Worm (Caenorhabditis elegans) whole organism, late embryonic: Measurements from ENCODE around the gene nspb-7.
A peak's percentile ranks its signal among the peaks of the same experiment; 100 is the strongest.

Experiments
- ama-1 ChIP-seq: fragments of 150-350 bp; optimal IDR thresholded peaks from 2 replicates; lab custom pipeline; 2014
- elt-2 ChIP-seq: sonication (generic microtip); optimal IDR thresholded peaks from 2 replicates; lab custom pipeline; 2016; ENCODE audit warnings: missing genetic modification reagents, missing genetic modification characterization, missing compliant biosample characterization
- ets-4 ChIP-seq: sonication (generic microtip); optimal IDR thresholded peaks from 2 replicates; lab custom pipeline; 2016; ENCODE audit warnings: missing genetic modification characterization, missing compliant biosample characterization
- fkh-10 ChIP-seq: fragments of 150-350 bp; optimal IDR thresholded peaks from 2 replicates; lab custom pipeline; 2014; ENCODE audit warnings: missing biosample characterization, missing genetic modification reagents, missing genetic modification characterization
- lin-11 ChIP-seq: fragments of 200-800 bp; sonication (Bioruptor generic); optimal IDR thresholded peaks from 2 replicates; lab custom pipeline; 2018; ENCODE audit warnings: mild to moderate bottlenecking, missing genetic modification characterization, missing compliant biosample characterization
- nfya-1 ChIP-seq: sonication (generic microtip); optimal IDR thresholded peaks from 2 replicates; lab custom pipeline; 2017; ENCODE audit warnings: missing genetic modification characterization, mild to moderate bottlenecking, missing compliant biosample characterization, antibody characterized with exemption, moderate library complexity
- nhr-11 ChIP-seq: fragments of 150-350 bp; optimal IDR thresholded peaks from 2 replicates; lab custom pipeline; 2014; ENCODE audit warnings: missing biosample characterization, missing genetic modification characterization
- rnt-1 ChIP-seq: sonication (generic microtip); optimal IDR thresholded peaks from 2 replicates; lab custom pipeline; 2016; ENCODE audit warnings: missing genetic modification characterization, missing compliant biosample characterization
- sox-4 ChIP-seq: sonication (generic microtip); optimal IDR thresholded peaks from 2 replicates; lab custom pipeline; 2017; ENCODE audit warnings: mild to moderate bottlenecking, missing genetic modification characterization, inconsistent platforms, missing compliant biosample characterization

DNA sequence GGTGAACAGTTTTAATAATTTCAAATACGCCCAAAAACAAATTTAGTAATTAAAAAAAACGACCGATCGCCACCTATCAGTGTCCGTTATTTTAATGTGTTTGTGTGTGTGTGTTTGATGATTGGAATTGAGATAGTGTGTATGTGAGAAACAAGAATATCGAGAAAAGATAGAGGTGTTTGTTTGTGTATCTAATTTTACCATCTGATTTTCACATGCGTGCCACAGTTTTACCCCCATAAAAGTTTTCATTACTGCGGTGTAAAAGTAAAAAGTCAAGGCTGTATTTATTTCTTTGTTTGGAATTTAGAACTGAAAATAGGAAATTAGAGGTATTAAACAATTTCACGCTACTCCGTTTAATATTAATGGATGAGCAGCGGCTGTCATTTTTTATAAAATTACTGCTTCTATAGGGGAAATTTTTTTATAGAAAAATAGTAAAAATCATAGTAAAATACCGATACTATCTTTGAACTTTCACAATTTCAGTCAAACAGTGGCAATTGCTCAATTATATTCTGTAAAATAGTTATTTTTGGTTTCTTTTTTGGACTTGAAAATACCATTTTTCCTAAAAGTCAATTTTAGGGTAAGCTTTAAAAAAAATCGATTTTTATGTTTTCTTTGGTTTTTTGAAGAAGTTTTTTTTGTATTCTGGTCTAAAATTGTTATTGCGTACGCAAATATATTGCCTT, 22.0 kb downstream of the nspb-7 start:
- TF ChIP-seq sox-4 (tag; lab: Kevin White, UChicago) (no peak), fkh-10 (no peak), nhr-11 (tag; lab: Kevin White, UChicago) (no peak), ets-4 (tag; lab: Kevin White, UChicago) (no peak), lin-11 (tag; lab: Kevin White, UChicago) (no peak), ama-1 (lab: Kevin White, UChicago) (no peak), nfya-1 (no peak), elt-2 (peak; percentile 25), rnt-1 (tag; lab: Kevin White, UChicago) (no peak)
